Fruit fly (Drosophila melanogaster): ENCODE results near the gene CG4678.

Gene CG4678

DNA sequence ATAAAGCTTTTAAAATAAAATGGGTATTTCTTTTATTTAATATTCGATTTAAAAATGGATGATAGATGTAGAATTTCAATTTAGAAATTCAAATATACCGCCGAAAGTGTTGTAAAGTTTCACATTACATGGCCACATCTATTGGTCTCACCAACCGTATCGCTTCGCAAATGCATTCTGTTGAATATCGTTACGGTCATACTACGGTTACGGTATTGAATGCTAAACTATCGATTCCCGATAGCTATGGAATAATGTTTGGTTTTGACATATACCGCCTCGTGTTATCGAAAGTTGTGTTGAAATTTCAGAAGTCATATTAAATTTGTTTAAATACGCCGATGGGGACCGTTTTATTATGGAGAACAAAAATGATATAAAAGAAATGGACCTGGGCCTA, 44.8 kb upstream of the CG4678 start, which contains the start of the genes CG32573 and CG42512:
TSS of gene CG32573 (plus strand) at position 279 of the 400 bp plus-strand sequence.
TSS of gene CG42512 (plus strand) at position 279 of the 400 bp plus-strand sequence.
- TF ChIP-seq D1 (tag; optimal IDR thresholded peaks at IDR 0.05) (no peak), CG15710 (tag; optimal IDR thresholded peaks at IDR 0.05) (no peak), rn (GFP tag; IDR thresholded peaks at IDR 0.05) (no peak), gl (tag; optimal IDR thresholded peaks at IDR 0.05) (no peak), CG10348 (GFP tag; IDR thresholded peaks at IDR 0.05) (no peak), CG8301 (tag; optimal IDR thresholded peaks at IDR 0.05) (no peak), Pif1B (GFP tag; optimal IDR thresholded peaks at IDR 0.05) (no peak), CG34367 (tag; optimal IDR thresholded peaks at IDR 0.05) (no peak), CG13204 (GFP tag; optimal IDR thresholded peaks at IDR 0.05) (no peak), fd96Ca (GFP tag; IDR thresholded peaks at IDR 0.05) (no peak)

DNA sequence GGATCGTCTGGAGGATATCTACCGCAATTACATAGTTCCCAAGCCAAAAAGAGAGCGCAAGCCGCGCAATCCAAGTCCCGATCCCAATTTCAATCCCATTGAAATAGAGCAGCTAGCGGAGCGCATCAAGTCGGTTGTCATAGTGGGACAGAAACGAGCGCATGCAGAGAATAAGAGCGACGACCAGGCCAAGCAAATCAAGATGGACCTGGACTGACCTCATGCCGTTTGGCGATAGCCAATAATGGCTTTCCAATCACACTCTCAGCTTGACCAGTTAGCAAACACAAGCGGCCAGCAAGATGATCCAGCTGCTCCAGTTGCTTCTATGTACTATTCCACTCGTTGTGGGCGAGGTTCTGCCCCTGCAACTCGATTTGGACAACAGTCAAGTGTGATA, 44.3 kb upstream of the CG4678 start:
- no peak for TF ChIP-seq CG32121 (GFP tag; IDR thresholded peaks at IDR 0.05)
- TF ChIP-seq CG15710 (tag; optimal IDR thresholded peaks at IDR 0.05): no peak
- TF ChIP-seq gl (tag; optimal IDR thresholded peaks at IDR 0.05): no peak
- no peak for TF ChIP-seq CG14655 (GFP tag; optimal IDR thresholded peaks at IDR 0.05)
- TF ChIP-seq Snoo (tag; optimal IDR thresholded peaks at IDR 0.05): no peak
- TF ChIP-seq rn (GFP tag; IDR thresholded peaks at IDR 0.05): no peak
- no peak for TF ChIP-seq CG12605 (GFP tag; IDR thresholded peaks at IDR 0.05)
- no peak for TF ChIP-seq Ets98B (GFP tag; IDR thresholded peaks at IDR 0.05)
- TF ChIP-seq Pif1B (GFP tag; optimal IDR thresholded peaks at IDR 0.05): no peak
- TF ChIP-seq CG9948 (tag; optimal IDR thresholded peaks at IDR 0.05): no peak
- TF ChIP-seq Pif1A (GFP tag; optimal IDR thresholded peaks at IDR 0.05): no peak
- no peak for TF ChIP-seq CG8159 (tag; optimal IDR thresholded peaks at IDR 0.05)
- TF ChIP-seq CG13204 (GFP tag; optimal IDR thresholded peaks at IDR 0.05): no peak
- TF ChIP-seq CG4496 (GFP tag; IDR thresholded peaks at IDR 0.05): no peak
- no peak for TF ChIP-seq CG17806 (tag; optimal IDR thresholded peaks at IDR 0.05)
- TF ChIP-seq CG8301 (tag; optimal IDR thresholded peaks at IDR 0.05): no peak
- TF ChIP-seq EcR (GFP tag; optimal IDR thresholded peaks at IDR 0.05): no peak
- TF ChIP-seq D1 (tag; optimal IDR thresholded peaks at IDR 0.05): no peak

DNA sequence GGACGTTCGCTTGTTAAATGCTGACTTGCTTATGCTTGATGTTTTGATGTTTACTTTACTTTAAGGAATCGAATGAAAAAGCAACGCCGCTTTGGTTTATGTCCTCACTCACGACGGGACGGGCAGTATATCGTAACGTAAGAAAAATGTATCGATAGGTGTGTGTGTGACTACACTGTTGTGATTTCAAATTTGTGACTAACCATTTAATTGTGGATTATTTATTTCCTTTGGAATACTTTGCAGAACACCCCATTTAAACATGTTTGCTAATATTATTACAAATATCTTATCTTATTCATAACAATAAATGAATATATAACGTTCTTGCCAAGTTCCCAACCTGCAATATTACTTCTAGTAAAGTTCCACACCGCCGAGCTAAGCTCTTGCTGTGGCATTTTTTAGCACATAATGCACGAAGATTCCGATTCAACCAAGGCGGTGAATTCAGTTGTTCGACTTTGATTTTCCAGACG, 41.0 kb upstream of the CG4678 start, which contains the start of the genes Nemp and r:
TSS of gene Nemp (minus strand) at position 85 of the 479 bp plus-strand sequence.
TSS of gene r (plus strand) at position 429 of the 479 bp plus-strand sequence.
- TF ChIP-seq Ets98B (GFP tag; IDR thresholded peaks at IDR 0.05): no peak
- TF ChIP-seq CG4496 (GFP tag; IDR thresholded peaks at IDR 0.05): no peak
- TF ChIP-seq CG10348 (GFP tag; IDR thresholded peaks at IDR 0.05): no peak
- no peak for TF ChIP-seq Pif1B (GFP tag; optimal IDR thresholded peaks at IDR 0.05)
- no peak for TF ChIP-seq fd96Ca (GFP tag; IDR thresholded peaks at IDR 0.05)
- no peak for TF ChIP-seq rn (GFP tag; IDR thresholded peaks at IDR 0.05)
- no peak for TF ChIP-seq CG14655 (GFP tag; optimal IDR thresholded peaks at IDR 0.05)
- no peak for TF ChIP-seq EcR (GFP tag; optimal IDR thresholded peaks at IDR 0.05)
- no peak for TF ChIP-seq CG13204 (GFP tag; optimal IDR thresholded peaks at IDR 0.05)
- TF ChIP-seq CG34367 (tag; optimal IDR thresholded peaks at IDR 0.05): no peak
- no peak for TF ChIP-seq CG8301 (tag; optimal IDR thresholded peaks at IDR 0.05)
- no peak for TF ChIP-seq CG32121 (GFP tag; IDR thresholded peaks at IDR 0.05)
- TF ChIP-seq gl (tag; optimal IDR thresholded peaks at IDR 0.05): no peak
- TF ChIP-seq CG9948 (tag; optimal IDR thresholded peaks at IDR 0.05): no peak

DNA sequence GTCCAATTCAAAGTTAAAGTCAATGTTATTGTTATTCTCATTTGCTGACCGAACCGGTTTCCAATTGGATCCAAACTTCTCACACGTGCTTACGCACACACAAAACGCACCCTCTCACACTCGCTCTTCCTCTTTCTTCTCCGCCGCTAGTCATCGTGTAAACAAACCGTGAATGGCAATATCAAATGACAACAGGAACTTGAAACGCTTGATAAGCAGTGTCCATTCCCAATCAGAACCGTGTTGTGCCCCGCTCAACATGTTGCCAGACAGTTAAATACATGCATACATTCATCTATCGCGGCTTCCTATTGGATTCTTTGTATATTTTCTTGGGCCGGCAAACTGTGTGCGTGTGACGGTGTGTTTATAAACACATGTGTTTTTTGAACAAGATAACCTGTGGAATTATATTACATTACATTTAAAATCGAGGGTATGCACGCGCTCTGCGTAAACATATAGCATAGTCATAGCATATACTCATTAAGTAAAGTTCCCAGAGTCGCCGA, 40.2 kb upstream of the CG4678 start:
- TF ChIP-seq Ets98B (GFP tag; IDR thresholded peaks at IDR 0.05) (0 out of 2 replicates have a peak, but pooled peaks have one; percentile 16), CG32121 (GFP tag; IDR thresholded peaks at IDR 0.05) (no peak), EcR (GFP tag; optimal IDR thresholded peaks at IDR 0.05) (peak; percentile 34), CG12605 (GFP tag; IDR thresholded peaks at IDR 0.05) (no peak), Snoo (tag; optimal IDR thresholded peaks at IDR 0.05) (peak; percentile 27), CG13204 (GFP tag; optimal IDR thresholded peaks at IDR 0.05) (peak; percentile 90)

DNA sequence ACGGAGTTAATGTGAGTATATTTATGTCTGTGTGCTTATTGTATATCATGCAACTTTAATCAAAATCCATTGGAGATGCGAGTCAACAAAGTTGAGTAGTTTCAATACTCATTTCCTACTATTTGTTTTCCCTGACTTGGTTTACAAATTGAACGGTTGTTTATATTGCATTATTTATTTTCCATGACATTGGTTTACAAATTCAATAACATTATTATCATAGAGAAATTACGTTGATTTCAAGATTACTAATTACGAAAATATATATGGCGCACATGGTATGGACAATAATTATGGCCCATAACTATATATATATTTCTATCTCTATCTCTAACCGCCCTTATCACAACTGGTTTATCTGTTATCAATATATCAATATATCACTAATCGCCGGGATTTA, 35.3 kb upstream of the CG4678 start:
- TF ChIP-seq CG8301 (tag; optimal IDR thresholded peaks at IDR 0.05) (no peak), CG17806 (tag; optimal IDR thresholded peaks at IDR 0.05) (no peak), CG15710 (tag; optimal IDR thresholded peaks at IDR 0.05) (no peak), CG14655 (GFP tag; optimal IDR thresholded peaks at IDR 0.05) (no peak), CG9948 (tag; optimal IDR thresholded peaks at IDR 0.05) (no peak), Snoo (tag; optimal IDR thresholded peaks at IDR 0.05) (no peak), CG10348 (GFP tag; IDR thresholded peaks at IDR 0.05) (no peak), CG8159 (tag; optimal IDR thresholded peaks at IDR 0.05) (no peak), CG13204 (GFP tag; optimal IDR thresholded peaks at IDR 0.05) (no peak), fd96Ca (GFP tag; IDR thresholded peaks at IDR 0.05) (no peak), Ets98B (GFP tag; IDR thresholded peaks at IDR 0.05) (no peak), CG34367 (tag; optimal IDR thresholded peaks at IDR 0.05) (no peak), rn (GFP tag; IDR thresholded peaks at IDR 0.05) (no peak), Pif1B (GFP tag; optimal IDR thresholded peaks at IDR 0.05) (no peak), CG4496 (GFP tag; IDR thresholded peaks at IDR 0.05) (no peak), CG12605 (GFP tag; IDR thresholded peaks at IDR 0.05) (no peak), D1 (tag; optimal IDR thresholded peaks at IDR 0.05) (no peak), EcR (GFP tag; optimal IDR thresholded peaks at IDR 0.05) (no peak), Pif1A (GFP tag; optimal IDR thresholded peaks at IDR 0.05) (no peak)

DNA sequence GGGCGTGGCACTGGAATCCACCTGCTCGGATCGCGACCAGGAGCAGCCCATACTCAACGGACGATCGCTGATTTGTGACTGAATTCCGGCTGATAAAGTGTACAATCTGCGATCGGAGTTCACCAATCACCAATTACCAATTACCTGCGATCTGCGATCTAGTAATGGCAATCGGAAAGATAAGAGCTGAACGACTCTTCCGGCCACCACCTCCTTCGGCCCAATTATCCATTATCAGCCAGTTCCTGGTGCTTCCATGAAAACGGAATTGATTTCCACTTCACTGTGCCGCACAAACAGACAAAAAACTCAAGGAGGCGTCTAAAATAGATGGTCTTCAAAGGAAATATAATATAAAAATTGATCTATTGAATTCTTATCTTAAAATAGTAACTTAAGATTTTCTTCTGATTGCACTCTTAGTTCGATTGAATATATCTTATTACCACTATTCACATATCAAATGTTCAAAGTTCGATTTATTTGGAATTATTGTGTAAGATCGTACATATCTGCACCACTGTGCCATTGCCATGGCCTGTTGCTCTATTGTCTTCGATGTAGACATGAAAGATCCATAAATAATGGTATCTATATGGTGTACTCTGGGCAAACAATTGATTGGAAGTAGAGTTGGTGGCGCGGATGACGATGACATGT, 31.4 kb upstream of the CG4678 start, which contains the start of gene CG15865:
TSS of gene CG15865 (minus strand) at position 51 of the 660 bp plus-strand sequence.
- TF ChIP-seq CG8159 (tag; optimal IDR thresholded peaks at IDR 0.05) (peak; percentile 7), CG17806 (tag; optimal IDR thresholded peaks at IDR 0.05) (no peak), CG15710 (tag; optimal IDR thresholded peaks at IDR 0.05) (peak; percentile 17)
